Fruit fly (Drosophila melanogaster) whole organism, embryonic: Measurements from ENCODE around the gene CG9240.

Experiments used
- B-H1 ChIP-seq: fragments of 200-800 bp; sonication (Bioruptor generic); IDR thresholded peaks from 3 replicates; pipeline ENCODE4 v1.3.6; 2022; ENCODE audit warnings: missing biosample characterization, missing genetic modification characterization
- Blimp-1 ChIP-seq: fragments of 200-800 bp; sonication (Bioruptor generic); optimal IDR thresholded peaks from 3 replicates; lab custom pipeline; 2018; ENCODE audit warnings: missing biosample characterization, missing genetic modification characterization, mild to moderate bottlenecking, moderate library complexity, missing genetic modification reagents
- CG10274 ChIP-seq: fragments of 200-800 bp; sonication (Bioruptor generic); optimal IDR thresholded peaks from 3 replicates; lab custom pipeline; 2017; ENCODE audit warnings: missing biosample characterization, mild to moderate bottlenecking, missing genetic modification characterization
- CG11456 ChIP-seq: fragments of 200-800 bp; sonication (Bioruptor generic); IDR thresholded peaks from 3 replicates; pipeline ENCODE4 v1.3.6; 2022; ENCODE audit warnings: missing biosample characterization, missing genetic modification characterization
- CG11696 ChIP-seq: fragments of 200-800 bp; sonication (Bioruptor generic); IDR thresholded peaks from 2 replicates; pipeline ENCODE4 v1.3.6; 2022; ENCODE audit warnings: missing biosample characterization, missing genetic modification characterization
- CG12104 ChIP-seq: fragments of 200-800 bp; sonication (Bioruptor generic); optimal IDR thresholded peaks from 3 replicates; lab custom pipeline; 2016; ENCODE audit warnings: missing biosample characterization, missing genetic modification characterization
- CG13296 ChIP-seq: fragments of 200-800 bp; sonication (Bioruptor generic); optimal IDR thresholded peaks from 3 replicates; lab custom pipeline; 2018; ENCODE audit warnings: missing biosample characterization, mild to moderate bottlenecking, missing genetic modification characterization
- CG1603 ChIP-seq: fragments of 200-800 bp; sonication (Bioruptor generic); optimal IDR thresholded peaks from 2 replicates; lab custom pipeline; 2019; ENCODE audit warnings: missing biosample characterization, mild to moderate bottlenecking, missing genetic modification characterization, moderate library complexity
- CG18262 ChIP-seq: fragments of 200-800 bp; optimal IDR thresholded peaks from 3 replicates; lab custom pipeline; 2019; ENCODE audit warnings: missing biosample characterization, mild to moderate bottlenecking, missing genetic modification characterization, moderate library complexity
- CG2120 ChIP-seq: fragments of 200-800 bp; sonication (Bioruptor generic); optimal IDR thresholded peaks from 3 replicates; lab custom pipeline; 2016; ENCODE audit warnings: missing biosample characterization, missing genetic modification characterization
- CG2875 ChIP-seq: fragments of 200-800 bp; sonication (Bioruptor generic); optimal IDR thresholded peaks from 2 replicates; lab custom pipeline; 2017; ENCODE audit warnings: missing biosample characterization, mild to moderate bottlenecking, missing genetic modification characterization, missing genetic modification reagents
- CG30431 ChIP-seq: fragments of 200-800 bp; sonication (Bioruptor generic); optimal IDR thresholded peaks from 2 replicates; lab custom pipeline; 2017; ENCODE audit warnings: missing biosample characterization, missing genetic modification characterization
- CG4617 ChIP-seq: fragments of 200-800 bp; sonication (Bioruptor generic); optimal IDR thresholded peaks from 3 replicates; lab custom pipeline; 2016; ENCODE audit warnings: missing biosample characterization, missing genetic modification characterization, borderline replicate concordance
- CG5180 ChIP-seq: fragments of 200-800 bp; sonication (Bioruptor generic); optimal IDR thresholded peaks from 3 replicates; lab custom pipeline; 2017; ENCODE audit warnings: missing biosample characterization, missing genetic modification characterization, mild to moderate bottlenecking, moderate library complexity, missing genetic modification reagents
- CG7839 ChIP-seq: fragments of 200-800 bp; sonication (Bioruptor generic); optimal IDR thresholded peaks from 3 replicates; lab custom pipeline; 2018; ENCODE audit warnings: missing biosample characterization, mild to moderate bottlenecking, missing genetic modification characterization, moderate library complexity
- CG9876 ChIP-seq: fragments of 200-800 bp; sonication (Bioruptor generic); optimal IDR thresholded peaks from 2 replicates; lab custom pipeline; 2016; ENCODE audit warnings: missing biosample characterization, missing genetic modification characterization
- Camta ChIP-seq: fragments of 200-800 bp; sonication (Bioruptor generic); optimal IDR thresholded peaks from 2 replicates; lab custom pipeline; 2016; ENCODE audit warnings: missing biosample characterization, missing genetic modification characterization
- ERR ChIP-seq: fragments of 200-800 bp; sonication (Bioruptor generic); optimal IDR thresholded peaks from 2 replicates; lab custom pipeline; 2016; ENCODE audit warnings: missing biosample characterization, missing genetic modification characterization
- Elba2 ChIP-seq: fragments of 200-800 bp; sonication (Bioruptor generic); optimal IDR thresholded peaks from 3 replicates; lab custom pipeline; 2016; ENCODE audit warnings: missing biosample characterization, missing genetic modification characterization
- GATAe ChIP-seq: fragments of 200-800 bp; sonication (Bioruptor generic); conservative IDR thresholded peaks from 2 replicates; pipeline ENCODE4 v1.3.6; 2022; ENCODE audit warnings: missing biosample characterization, missing genetic modification characterization
- Hmr ChIP-seq: fragments of 200-800 bp; sonication (Bioruptor generic); optimal IDR thresholded peaks from 3 replicates; lab custom pipeline; 2017; ENCODE audit warnings: mild to moderate bottlenecking, missing biosample characterization, missing genetic modification reagents, missing genetic modification characterization
- Mad ChIP-seq: fragments of 200-800 bp; sonication (Bioruptor generic); optimal IDR thresholded peaks from 2 replicates; lab custom pipeline; 2016; ENCODE audit warnings: missing biosample characterization, missing genetic modification characterization
- Max ChIP-seq: fragments of 200-800 bp; sonication (Bioruptor generic); optimal IDR thresholded peaks from 2 replicates; lab custom pipeline; 2016; ENCODE audit warnings: missing biosample characterization, mild to moderate bottlenecking, missing genetic modification characterization
- Optix ChIP-seq: fragments of 200-800 bp; sonication (Bioruptor generic); IDR thresholded peaks from 3 replicates; pipeline ENCODE4 v1.3.6; 2022; ENCODE audit warnings: missing biosample characterization, missing genetic modification characterization
- Sry-β ChIP-seq: fragments of 200-800 bp; sonication (Bioruptor generic); optimal IDR thresholded peaks from 2 replicates; lab custom pipeline; 2018; ENCODE audit warnings: missing biosample characterization, mild to moderate bottlenecking, missing genetic modification characterization, moderate library complexity
- Usf ChIP-seq: fragments of 200-800 bp; sonication (Bioruptor generic); optimal IDR thresholded peaks from 2 replicates; lab custom pipeline; 2017; ENCODE audit warnings: missing genotype, missing biosample characterization, missing genetic modification characterization
- amos ChIP-seq: fragments of 200-800 bp; sonication (Bioruptor generic); IDR thresholded peaks from 2 replicates; pipeline ENCODE4 v1.3.6; 2022; ENCODE audit warnings: missing biosample characterization, missing genetic modification characterization; ENCODE audit not compliant: partially characterized antibody
- aop ChIP-seq: fragments of 200-800 bp; sonication (Bioruptor generic); IDR thresholded peaks from 2 replicates; pipeline ENCODE4 v1.3.6; 2022; ENCODE audit warnings: missing biosample characterization, missing genetic modification characterization
- ap ChIP-seq: fragments of 200-800 bp; sonication (Bioruptor generic); IDR thresholded peaks from 2 replicates; pipeline ENCODE4 v1.3.6; 2022; ENCODE audit warnings: missing biosample characterization, missing genetic modification characterization
- ara ChIP-seq: fragments of 200-800 bp; sonication (Bioruptor generic); IDR thresholded peaks from 2 replicates; pipeline ENCODE4 v1.3.6; 2022; ENCODE audit warnings: missing biosample characterization, missing genetic modification characterization
- bab2 ChIP-seq: fragments of 200-800 bp; sonication (Bioruptor generic); optimal IDR thresholded peaks from 2 replicates; lab custom pipeline; 2016; ENCODE audit warnings: missing biosample characterization, missing genetic modification characterization
- bcd ChIP-seq: fragments of 200-800 bp; sonication (Bioruptor generic); optimal IDR thresholded peaks from 2 replicates; lab custom pipeline; 2017; ENCODE audit warnings: missing biosample characterization, mild to moderate bottlenecking, missing genetic modification characterization
- br ChIP-seq: fragments of >200 bp; optimal IDR thresholded peaks from 2 replicates; lab custom pipeline; 2017
- bsh ChIP-seq, 2 experiments: fragments of 200-800 bp; sonication (Bioruptor generic); optimal IDR thresholded peaks; 2 replicates each; lab custom pipeline; 2017 to 2018; ENCODE audit warnings: mild to moderate bottlenecking in 2 of 2, missing biosample characterization in 2 of 2, missing genetic modification characterization in 2 of 2, moderate library complexity in 1 of 2
- emc ChIP-seq: fragments of 200-800 bp; sonication (Bioruptor generic); optimal IDR thresholded peaks from 2 replicates; lab custom pipeline; 2016; ENCODE audit warnings: missing biosample characterization, missing genetic modification characterization
- esg ChIP-seq: fragments of 200-800 bp; sonication (Bioruptor generic); conservative IDR thresholded peaks from 2 replicates; pipeline ENCODE4 v1.3.6; 2022; ENCODE audit warnings: missing biosample characterization, missing genetic modification characterization
- fd96Cb ChIP-seq: fragments of 200-800 bp; sonication (Bioruptor generic); optimal IDR thresholded peaks from 2 replicates; lab custom pipeline; 2018; ENCODE audit warnings: missing biosample characterization, mild to moderate bottlenecking, missing genetic modification characterization, moderate library complexity
- fru ChIP-seq: fragments of >200 bp; optimal IDR thresholded peaks from 2 replicates; lab custom pipeline; 2017
- h ChIP-seq: fragments of >200 bp; optimal IDR thresholded peaks from 2 replicates; lab custom pipeline; 2017
- hkb ChIP-seq, 2 experiments: fragments of 200-800 bp in 1 of 2; fragments of >200 bp in 1 of 2; sonication (Bioruptor generic) in 1 of 2; IDR thresholded peaks in 1 of 2; optimal IDR thresholded peaks in 1 of 2; 2 replicates each; pipeline versions ENCODE4 v1.3.6 to Lab custom; 2017 to 2022; ENCODE audit warnings: missing biosample characterization in 1 of 2, missing genetic modification characterization in 1 of 2
- onecut ChIP-seq: fragments of 200-800 bp; sonication (Bioruptor generic); IDR thresholded peaks from 2 replicates; pipeline ENCODE4 v1.3.6; 2022; ENCODE audit warnings: missing biosample characterization, missing genetic modification characterization
- pros ChIP-seq: fragments of 200-800 bp; sonication (Bioruptor generic); optimal IDR thresholded peaks from 3 replicates; lab custom pipeline; 2019; ENCODE audit warnings: missing biosample characterization, mild to moderate bottlenecking, missing genetic modification characterization, moderate library complexity
- pum ChIP-seq: fragments of 200-800 bp; sonication (Bioruptor generic); optimal IDR thresholded peaks from 2 replicates; lab custom pipeline; 2016; ENCODE audit warnings: missing biosample characterization, missing genetic modification characterization
- run ChIP-seq: fragments of 200-800 bp; sonication (Bioruptor generic); optimal IDR thresholded peaks from 3 replicates; lab custom pipeline; 2018; ENCODE audit warnings: missing biosample characterization, mild to moderate bottlenecking, missing genetic modification characterization
- seq ChIP-seq: fragments of 200-800 bp; sonication (Bioruptor generic); IDR thresholded peaks from 2 replicates; pipeline ENCODE4 v1.3.6; 2022; ENCODE audit warnings: missing biosample characterization, missing genetic modification characterization
- stc ChIP-seq: fragments of 200-800 bp; sonication (Bioruptor generic); IDR thresholded peaks from 2 replicates; pipeline ENCODE4 v1.3.6; 2022; ENCODE audit warnings: missing biosample characterization, missing genetic modification characterization
- sug ChIP-seq: fragments of 200-800 bp; optimal IDR thresholded peaks from 2 replicates; lab custom pipeline; 2019; ENCODE audit warnings: missing biosample characterization, mild to moderate bottlenecking, missing genetic modification characterization, moderate library complexity
- tap ChIP-seq: fragments of 200-800 bp; optimal IDR thresholded peaks from 3 replicates; lab custom pipeline; 2019; ENCODE audit warnings: missing biosample characterization, mild to moderate bottlenecking, missing genetic modification characterization, moderate library complexity
- tin ChIP-seq: fragments of 200-800 bp; sonication (Bioruptor generic); optimal IDR thresholded peaks from 3 replicates; lab custom pipeline; 2016; ENCODE audit warnings: missing biosample characterization, missing genetic modification characterization
- ttk ChIP-seq: fragments of 200-800 bp; sonication (Bioruptor generic); IDR thresholded peaks from 2 replicates; pipeline ENCODE4 v2.1.2; 2022; ENCODE audit warnings: missing biosample characterization, missing genetic modification characterization
- vvl ChIP-seq: fragments of 200-800 bp; sonication (Bioruptor generic); IDR thresholded peaks from 2 replicates; pipeline ENCODE4 v1.3.6; 2022; ENCODE audit warnings: missing biosample characterization, missing genetic modification characterization

Gene CG9240

dm6 chrX:15697581-15698208, 3.4 kb downstream of the CG9240 start (continued):
- peak; percentile 74 for TF ChIP-seq CG30431 (GFP tag; lab: Kevin White, UChicago)
- TF ChIP-seq sug (tag; lab: Kevin White, UChicago): peak; percentile 96
- TF ChIP-seq ERR: peak; percentile 21
- no peak for TF ChIP-seq fru
- TF ChIP-seq Elba2 (GFP tag; lab: Kevin White, UChicago): no peak
- TF ChIP-seq bcd: peak; percentile 95
- peak; percentile 93 for TF ChIP-seq tin (GFP tag; lab: Kevin White, UChicago)
- TF ChIP-seq pros (GFP tag; lab: Kevin White, UChicago): peak; percentile 7
- peak; percentile 77 for TF ChIP-seq Usf (GFP tag; lab: Kevin White, UChicago)
- TF ChIP-seq Camta (GFP tag; lab: Kevin White, UChicago): no peak
- peak; percentile 91 for TF ChIP-seq fd96Cb (tag; lab: Kevin White, UChicago)
- TF ChIP-seq CG18262 (tag; lab: Kevin White, UChicago): peak; percentile 87
- peak; percentile 90 for TF ChIP-seq ara (GFP tag; lab: Robert Waterston, UW)
- TF ChIP-seq Hmr (GFP tag; lab: Kevin White, UChicago): peak; percentile 97
- TF ChIP-seq Mad: peak; percentile 62
- peak; percentile 91 for TF ChIP-seq B-H1 (GFP tag; lab: Robert Waterston, UW)
- no peak for TF ChIP-seq h (lab: Kevin White, UChicago)
- peak; percentile 92 for TF ChIP-seq ttk (GFP tag; lab: Robert Waterston, UW)
- TF ChIP-seq Blimp-1: peak; percentile 87
- TF ChIP-seq esg (GFP tag; lab: Robert Waterston, UW): peak; percentile 93
- peak; percentile 97 for TF ChIP-seq vvl
- TF ChIP-seq CG10274 (GFP tag; lab: Kevin White, UChicago): peak; percentile 74
- peak; percentile 77 for TF ChIP-seq CG2875 (GFP tag; lab: Kevin White, UChicago)
- peak; percentile 47 to 89 for TF ChIP-seq bsh (GFP tag; optimal IDR thresholded peaks at IDR 0.05; lab: Kevin White, UChicago)
- TF ChIP-seq run: peak; percentile 72
- TF ChIP-seq CG11456: peak; percentile 93
- TF ChIP-seq amos: peak; percentile 20; the same call in 1 of the 2 replicates
- peak; percentile 88 for TF ChIP-seq seq (GFP tag; lab: Robert Waterston, UW)
- TF ChIP-seq Max (GFP tag; lab: Kevin White, UChicago): peak; percentile 84
- TF ChIP-seq onecut: peak; percentile 76
- TF ChIP-seq hkb (optimal IDR thresholded peaks at IDR 0.05; lab: Kevin White, UChicago): no peak
- peak; percentile 97 for TF ChIP-seq hkb (GFP tag; IDR thresholded peaks at IDR 0.05; lab: Robert Waterston, UW)
- TF ChIP-seq CG1603 (tag; lab: Kevin White, UChicago): peak; percentile 88
- TF ChIP-seq Sry-β (GFP tag; lab: Kevin White, UChicago): peak; percentile 91
- peak; percentile 70 for TF ChIP-seq aop (GFP tag; lab: Robert Waterston, UW)
- peak; percentile 87 for TF ChIP-seq CG2120 (GFP tag; lab: Kevin White, UChicago)
- TF ChIP-seq emc (GFP tag; lab: Kevin White, UChicago): no peak
- TF ChIP-seq ap (GFP tag; lab: Robert Waterston, UW): peak; percentile 93
- TF ChIP-seq pum (GFP tag; lab: Kevin White, UChicago): peak; percentile 40
- TF ChIP-seq GATAe (GFP tag; lab: Robert Waterston, UW): peak; percentile 80
- peak; percentile 87 for TF ChIP-seq Optix (GFP tag; lab: Robert Waterston, UW)
- TF ChIP-seq CG9876: no peak
- peak; percentile 60 for TF ChIP-seq bab2 (GFP tag; lab: Kevin White, UChicago)
- peak; percentile 79 for TF ChIP-seq CG5180
- TF ChIP-seq CG12104 (GFP tag; lab: Kevin White, UChicago): peak; percentile 88
- TF ChIP-seq CG4617 (GFP tag; lab: Kevin White, UChicago): peak; percentile 77
- TF ChIP-seq CG11696 (GFP tag; lab: Robert Waterston, UW): peak; percentile 73
- TF ChIP-seq tap (tag; lab: Kevin White, UChicago): peak; percentile 90
- peak; percentile 96 for TF ChIP-seq CG7839
- TF ChIP-seq CG13296 (GFP tag; lab: Kevin White, UChicago): peak; percentile 91
- peak; percentile 94 for TF ChIP-seq stc (GFP tag; lab: Robert Waterston, UW)
- TF ChIP-seq br (lab: Kevin White, UChicago): no peak
